Worm (Caenorhabditis elegans): ENCODE data around the gene C45G9.15.
A peak's percentile ranks its signal among the peaks of the same experiment; 100 is the strongest.

C45G9.15 gene

DNA sequence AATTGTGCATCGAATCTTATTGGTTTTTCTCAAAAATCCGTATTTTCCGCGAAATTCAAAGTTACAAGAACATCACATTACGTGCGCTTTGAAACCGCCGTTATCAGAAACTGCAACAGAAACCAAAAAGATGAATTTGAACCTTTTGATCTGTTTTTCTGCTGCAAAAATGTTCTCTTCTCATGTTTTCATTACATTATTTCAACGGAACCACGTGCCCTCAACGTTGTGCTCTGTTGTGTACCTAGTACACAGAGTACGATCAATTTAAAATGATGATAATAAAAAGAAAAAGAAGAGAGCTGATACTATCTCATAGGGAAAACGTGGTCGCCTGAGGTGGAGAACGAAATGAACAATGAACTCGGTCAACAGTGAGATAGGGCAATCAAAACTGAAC is 26.2 kb upstream of the C45G9.15 start:
- TF ChIP-seq nhr-23 (tag; optimal IDR thresholded peaks at IDR 0.05) (peak; percentile 82), aly-2 (tag; optimal IDR thresholded peaks at IDR 0.05) (no peak), nfya-1 (tag; optimal IDR thresholded peaks at IDR 0.05; ENCODE audit: insufficient read depth) (peak; percentile 60), fos-1 (tag; optimal IDR thresholded peaks at IDR 0.05) (no peak), pha-4 (tag; optimal IDR thresholded peaks at IDR 0.05) (peak; percentile 93), ceh-9 (tag; optimal IDR thresholded peaks at IDR 0.05) (no peak), fkh-10 (GFP tag; optimal IDR thresholded peaks at IDR 0.05) (no peak), mdl-1 (tag; optimal IDR thresholded peaks at IDR 0.05) (peak; percentile 43), elt-1 (tag; optimal IDR thresholded peaks at IDR 0.05) (peak; percentile 7), mml-1 (tag; optimal IDR thresholded peaks at IDR 0.05) (no peak), ztf-11 (tag; optimal IDR thresholded peaks at IDR 0.05) (no peak), tbx-2 (tag; optimal IDR thresholded peaks at IDR 0.05) (no peak), ceh-28 (tag; optimal IDR thresholded peaks at IDR 0.05) (no peak), skn-1 (tag; optimal IDR thresholded peaks at IDR 0.05) (peak; percentile 81), daf-12 (tag; optimal IDR thresholded peaks at IDR 0.05) (no peak), lin-39 (tag; optimal IDR thresholded peaks at IDR 0.05) (no peak), ceh-82 (tag; optimal IDR thresholded peaks at IDR 0.05) (no peak), egl-27 (tag; optimal IDR thresholded peaks at IDR 0.05) (no peak), ama-1 (optimal IDR thresholded peaks at IDR 0.05) (peak; percentile 26), nhr-67 (tag; optimal IDR thresholded peaks at IDR 0.05) (no peak), elt-2 (tag; optimal IDR thresholded peaks at IDR 0.05) (peak; percentile 93), ztf-4 (tag; optimal IDR thresholded peaks at IDR 0.05) (peak; percentile 25), nhr-237 (tag; optimal IDR thresholded peaks at IDR 0.05) (no peak), zag-1 (tag; optimal IDR thresholded peaks at IDR 0.05) (no peak), nhr-76 (tag; optimal IDR thresholded peaks at IDR 0.05) (no peak), sea-2 (GFP tag; optimal IDR thresholded peaks at IDR 0.05) (no peak), nhr-28 (tag; optimal IDR thresholded peaks at IDR 0.05) (no peak), ceh-16 (tag; optimal IDR thresholded peaks at IDR 0.05) (no peak), nhr-77 (tag; optimal IDR thresholded peaks at IDR 0.05) (no peak), nhr-11 (tag; optimal IDR thresholded peaks at IDR 0.05) (peak; percentile 37), fkh-2 (tag; optimal IDR thresholded peaks at IDR 0.05) (no peak), R02D3.7 (tag; optimal IDR thresholded peaks at IDR 0.05) (no peak), unc-62 (GFP tag; optimal IDR thresholded peaks at IDR 0.05) (no peak), hmg-11 (tag; optimal IDR thresholded peaks at IDR 0.05) (no peak), lin-15B (tag; optimal IDR thresholded peaks at IDR 0.05) (peak; percentile 6), pqm-1 (tag; optimal IDR thresholded peaks at IDR 0.05) (peak; percentile 99), egl-5 (tag; optimal IDR thresholded peaks at IDR 0.05) (no peak), ZK546.5 (tag; optimal IDR thresholded peaks at IDR 0.05) (no peak), snpc-4 (tag; optimal IDR thresholded peaks at IDR 0.05) (peak; percentile 10), unc-39 (tag; optimal IDR thresholded peaks at IDR 0.05) (no peak), jun-1 (tag; optimal IDR thresholded peaks at IDR 0.05) (peak; percentile 78), nhr-25 (tag; optimal IDR thresholded peaks at IDR 0.05) (no peak), nhr-12 (tag; optimal IDR thresholded peaks at IDR 0.05) (no peak), lsy-12 (tag; optimal IDR thresholded peaks at IDR 0.05) (no peak), nhr-43 (tag; optimal IDR thresholded peaks at IDR 0.05; ENCODE audit: poor library complexity, severe bottlenecking) (peak; percentile 81), elt-3 (tag; optimal IDR thresholded peaks at IDR 0.05) (peak in 1 of 3 experiments; percentile 8), eor-1 (tag; optimal IDR thresholded peaks at IDR 0.05) (no peak)

Measured in whole organism, L3 larva.